Fruit fly (Drosophila melanogaster) whole organism, embryonic: ENCODE results near the gene Cat.

Source experiments
- Asciz ChIP-seq: fragments of 200-800 bp; sonication (Bioruptor generic); optimal IDR thresholded peaks from 2 replicates; lab custom pipeline; 2017; ENCODE audit warnings: missing biosample characterization, mild to moderate bottlenecking, missing genetic modification characterization, missing genetic modification reagents
- Bdp1 ChIP-seq: fragments of 200-800 bp; sonication (Bioruptor generic); optimal IDR thresholded peaks from 3 replicates; lab custom pipeline; 2016; ENCODE audit warnings: missing biosample characterization, missing genetic modification characterization
- Bgb ChIP-seq: fragments of 200-800 bp; sonication (Bioruptor generic); IDR thresholded peaks from 2 replicates; pipeline ENCODE4 v1.3.6; 2022; ENCODE audit warnings: missing biosample characterization, missing genetic modification characterization; ENCODE audit not compliant: partially characterized antibody
- CG11504 ChIP-seq: fragments of 200-800 bp; sonication (Bioruptor generic); optimal IDR thresholded peaks from 3 replicates; lab custom pipeline; 2019; ENCODE audit warnings: missing biosample characterization, mild to moderate bottlenecking, missing genetic modification characterization, moderate library complexity
- CG12071 ChIP-seq: fragments of 200-800 bp; sonication (Bioruptor generic); optimal IDR thresholded peaks from 3 replicates; lab custom pipeline; 2018; ENCODE audit warnings: missing biosample characterization, mild to moderate bottlenecking, missing genetic modification characterization
- CG12659 ChIP-seq: fragments of 200-800 bp; sonication (Bioruptor generic); optimal IDR thresholded peaks from 3 replicates; lab custom pipeline; 2017; ENCODE audit warnings: mild to moderate bottlenecking, missing biosample characterization, missing genetic modification reagents, missing genetic modification characterization
- CG12769 ChIP-seq: fragments of 200-800 bp; sonication (Bioruptor generic); optimal IDR thresholded peaks from 2 replicates; lab custom pipeline; 2019; ENCODE audit warnings: missing biosample characterization, mild to moderate bottlenecking, missing genetic modification characterization, moderate library complexity
- CG13287 ChIP-seq: fragments of 200-800 bp; sonication (Bioruptor generic); IDR thresholded peaks from 2 replicates; pipeline ENCODE4 v1.3.6; 2022; ENCODE audit warnings: missing biosample characterization, missing genetic modification characterization; ENCODE audit not compliant: partially characterized antibody
- CG14050 ChIP-seq: fragments of 200-800 bp; sonication (Bioruptor generic); IDR thresholded peaks from 3 replicates; pipeline ENCODE4 v1.3.6; 2022; ENCODE audit warnings: missing biosample characterization, missing genetic modification characterization
- CG16863 ChIP-seq: fragments of 200-800 bp; sonication (Bioruptor generic); optimal IDR thresholded peaks from 3 replicates; lab custom pipeline; 2016; ENCODE audit warnings: missing biosample characterization, missing genetic modification characterization
- CG17612 ChIP-seq: fragments of 200-800 bp; sonication (Bioruptor generic); IDR thresholded peaks from 2 replicates; pipeline ENCODE4 v1.3.6; 2022; ENCODE audit warnings: missing biosample characterization, missing genetic modification characterization
- CG1792 ChIP-seq: fragments of 200-800 bp; sonication (Bioruptor generic); optimal IDR thresholded peaks from 2 replicates; lab custom pipeline; 2016; ENCODE audit warnings: missing biosample characterization, missing genetic modification characterization
- CG3163 ChIP-seq: fragments of 200-800 bp; sonication (Bioruptor generic); optimal IDR thresholded peaks from 3 replicates; lab custom pipeline; 2016; ENCODE audit warnings: missing biosample characterization, missing genetic modification characterization
- CG33557 ChIP-seq: fragments of 200-800 bp; sonication (Bioruptor generic); optimal IDR thresholded peaks from 2 replicates; lab custom pipeline; 2019; ENCODE audit warnings: missing biosample characterization, mild to moderate bottlenecking, missing genetic modification characterization, moderate library complexity
- CG34376 ChIP-seq: fragments of 200-800 bp; sonication (Bioruptor generic); optimal IDR thresholded peaks from 2 replicates; lab custom pipeline; 2018; ENCODE audit warnings: missing biosample characterization, mild to moderate bottlenecking, missing genetic modification characterization
- CG4282 ChIP-seq: fragments of 200-800 bp; sonication (Bioruptor generic); optimal IDR thresholded peaks from 2 replicates; lab custom pipeline; 2016; ENCODE audit warnings: missing biosample characterization, missing genetic modification characterization
- CG6765 ChIP-seq: fragments of 200-800 bp; sonication (Bioruptor generic); optimal IDR thresholded peaks from 3 replicates; lab custom pipeline; 2017; ENCODE audit warnings: missing biosample characterization, mild to moderate bottlenecking, missing genetic modification characterization
- CG6813 ChIP-seq: fragments of 200-800 bp; sonication (Bioruptor generic); optimal IDR thresholded peaks from 2 replicates; lab custom pipeline; 2017; ENCODE audit warnings: missing biosample characterization, missing genetic modification characterization, mild to moderate bottlenecking, moderate library complexity, missing genetic modification reagents
- CG8290 ChIP-seq, 3 experiments: fragments of 200-800 bp; sonication (Bioruptor generic); optimal IDR thresholded peaks; 2 replicates each; lab custom pipeline; 2016 to 2019; ENCODE audit warnings: missing biosample characterization in 3 of 3, missing genetic modification characterization in 3 of 3, mild to moderate bottlenecking in 2 of 3, moderate library complexity in 1 of 3
- CTCF ChIP-seq: fragments of 200-800 bp; sonication (Bioruptor generic); optimal IDR thresholded peaks from 2 replicates; lab custom pipeline; 2017; ENCODE audit warnings: missing biosample characterization, mild to moderate bottlenecking, missing genetic modification characterization, moderate library complexity
- Dip3 ChIP-seq: fragments of 200-800 bp; sonication (Bioruptor generic); optimal IDR thresholded peaks from 3 replicates; lab custom pipeline; 2016; ENCODE audit warnings: missing biosample characterization, missing genetic modification characterization
- Drgx ChIP-seq: fragments of 200-800 bp; sonication (Bioruptor generic); IDR thresholded peaks from 2 replicates; pipeline ENCODE4 v1.3.6; 2022; ENCODE audit warnings: missing biosample characterization, missing genetic modification characterization
- E2f2 ChIP-seq: fragments of 200-800 bp; sonication (Bioruptor generic); IDR thresholded peaks from 2 replicates; pipeline ENCODE4 v1.3.6; 2022; ENCODE audit warnings: missing biosample characterization, missing genetic modification characterization
- ERR ChIP-seq: fragments of 200-800 bp; sonication (Bioruptor generic); optimal IDR thresholded peaks from 2 replicates; lab custom pipeline; 2016; ENCODE audit warnings: missing biosample characterization, missing genetic modification characterization
- GATAe ChIP-seq: fragments of 200-800 bp; sonication (Bioruptor generic); conservative IDR thresholded peaks from 2 replicates; pipeline ENCODE4 v1.3.6; 2022; ENCODE audit warnings: missing biosample characterization, missing genetic modification characterization
- HLH4C ChIP-seq: fragments of 200-800 bp; sonication (Bioruptor generic); IDR thresholded peaks from 3 replicates; pipeline ENCODE4 v1.3.6; 2022; ENCODE audit warnings: missing biosample characterization, missing genetic modification characterization; ENCODE audit not compliant: partially characterized antibody
- Hr78 ChIP-seq, 2 experiments: fragments of 200-800 bp in 1 of 2; fragments of >200 bp in 1 of 2; sonication (Bioruptor generic) in 1 of 2; optimal IDR thresholded peaks; 2 replicates each; lab custom pipeline; 2017 to 2019; ENCODE audit warnings: missing biosample characterization in 2 of 2, missing genetic modification characterization in 2 of 2, mild to moderate bottlenecking in 1 of 2, moderate library complexity in 1 of 2
- Med ChIP-seq: fragments of 200-800 bp; sonication (Bioruptor generic); peaks from one replicate; lab custom pipeline; 2016; ENCODE audit warnings: missing biosample characterization, missing genetic modification characterization, mild to moderate bottlenecking, inconsistent platforms, moderate library complexity
- Scr ChIP-seq: fragments of 200-800 bp; sonication (Bioruptor generic); IDR thresholded peaks from 2 replicates; pipeline ENCODE4 v1.3.6; 2022; ENCODE audit warnings: missing biosample characterization, missing genetic modification characterization; ENCODE audit not compliant: partially characterized antibody
- Sox102F ChIP-seq: fragments of 200-800 bp; sonication (Bioruptor generic); optimal IDR thresholded peaks from 2 replicates; lab custom pipeline; 2018; ENCODE audit warnings: missing biosample characterization, mild to moderate bottlenecking, missing genetic modification characterization, moderate library complexity
- Sry-β ChIP-seq: fragments of 200-800 bp; sonication (Bioruptor generic); optimal IDR thresholded peaks from 2 replicates; lab custom pipeline; 2018; ENCODE audit warnings: missing biosample characterization, mild to moderate bottlenecking, missing genetic modification characterization, moderate library complexity
- Trl ChIP-seq, 3 experiments: fragments of >200 bp in 2 of 3; fragments of 200-800 bp in 1 of 3; sonication (Bioruptor generic) in 1 of 3; optimal IDR thresholded peaks; 2 replicates in 1 of 3; 3 replicates in 2 of 3; lab custom pipeline; 2016 to 2017; ENCODE audit warnings: missing biosample characterization in 1 of 3, missing genetic modification characterization in 1 of 3
- cg ChIP-seq: fragments of 200-800 bp; sonication (Bioruptor generic); optimal IDR thresholded peaks from 3 replicates; lab custom pipeline; 2019; ENCODE audit warnings: missing biosample characterization, mild to moderate bottlenecking, missing genetic modification characterization, moderate library complexity
- ci ChIP-seq: fragments of 200-800 bp; sonication (Bioruptor generic); IDR thresholded peaks from 3 replicates; pipeline ENCODE4 v1.3.6; 2022; ENCODE audit warnings: missing biosample characterization, missing genetic modification characterization
- crp ChIP-seq, 2 experiments: fragments of 200-800 bp; sonication (Bioruptor generic); optimal IDR thresholded peaks; 2 replicates in 1 of 2; 3 replicates in 1 of 2; lab custom pipeline; 2017; ENCODE audit warnings: missing biosample characterization in 2 of 2, missing genetic modification characterization in 2 of 2, mild to moderate bottlenecking in 1 of 2, moderate library complexity in 1 of 2
- danr ChIP-seq: fragments of 200-800 bp; sonication (Bioruptor generic); IDR thresholded peaks from 2 replicates; pipeline ENCODE4 v1.3.6; 2022; ENCODE audit warnings: missing biosample characterization, missing genetic modification characterization
- dysf ChIP-seq: fragments of 200-800 bp; sonication (Bioruptor generic); IDR thresholded peaks from 3 replicates; pipeline ENCODE4 v1.3.6; 2022; ENCODE audit warnings: missing biosample characterization, missing genetic modification characterization
- gem ChIP-seq: fragments of 200-800 bp; sonication (Bioruptor generic); optimal IDR thresholded peaks from 2 replicates; lab custom pipeline; 2019; ENCODE audit warnings: missing biosample characterization, mild to moderate bottlenecking, missing genetic modification characterization, moderate library complexity
- grau ChIP-seq: fragments of 200-800 bp; optimal IDR thresholded peaks from 3 replicates; lab custom pipeline; 2019; ENCODE audit warnings: missing biosample characterization, mild to moderate bottlenecking, missing genetic modification characterization, moderate library complexity
- gro ChIP-seq: fragments of 200-800 bp; sonication (Bioruptor generic); optimal IDR thresholded peaks from 2 replicates; lab custom pipeline; 2016; ENCODE audit warnings: missing biosample characterization, missing genetic modification characterization
- mirr ChIP-seq: fragments of 200-800 bp; sonication (Bioruptor generic); optimal IDR thresholded peaks from 3 replicates; lab custom pipeline; 2018; ENCODE audit warnings: missing biosample characterization, mild to moderate bottlenecking, missing genetic modification characterization
- onecut ChIP-seq: fragments of 200-800 bp; sonication (Bioruptor generic); IDR thresholded peaks from 2 replicates; pipeline ENCODE4 v1.3.6; 2022; ENCODE audit warnings: missing biosample characterization, missing genetic modification characterization
- pfk ChIP-seq: fragments of 200-800 bp; sonication (Bioruptor generic); optimal IDR thresholded peaks from 2 replicates; lab custom pipeline; 2018; ENCODE audit warnings: missing biosample characterization, mild to moderate bottlenecking, missing genetic modification characterization, moderate library complexity
- sim ChIP-seq: fragments of 200-800 bp; sonication (Bioruptor generic); IDR thresholded peaks from 2 replicates; pipeline ENCODE4 v1.3.6; 2022; ENCODE audit warnings: missing biosample characterization, missing genetic modification characterization
- slbo ChIP-seq: fragments of 200-800 bp; sonication (Bioruptor generic); IDR thresholded peaks from 2 replicates; pipeline ENCODE4 v1.3.6; 2022; ENCODE audit warnings: missing biosample characterization, missing genetic modification characterization
- so ChIP-seq: fragments of 200-800 bp; sonication (Bioruptor generic); IDR thresholded peaks from 3 replicates; pipeline ENCODE4 v1.3.6; 2022; ENCODE audit warnings: missing biosample characterization, missing genetic modification characterization
- sug ChIP-seq: fragments of 200-800 bp; optimal IDR thresholded peaks from 2 replicates; lab custom pipeline; 2019; ENCODE audit warnings: missing biosample characterization, mild to moderate bottlenecking, missing genetic modification characterization, moderate library complexity
- tap ChIP-seq: fragments of 200-800 bp; optimal IDR thresholded peaks from 3 replicates; lab custom pipeline; 2019; ENCODE audit warnings: missing biosample characterization, mild to moderate bottlenecking, missing genetic modification characterization, moderate library complexity
- wdn ChIP-seq: fragments of 200-800 bp; sonication (Bioruptor generic); IDR thresholded peaks from 2 replicates; pipeline ENCODE4 v1.3.6; 2022; ENCODE audit warnings: missing biosample characterization, missing genetic modification characterization
- yki ChIP-seq: fragments of >200 bp; optimal IDR thresholded peaks from 3 replicates; lab custom pipeline; 2018

The Cat gene

dm6 chr3L:18846272-18846741, 23.9 kb downstream of the Cat start (continued):
- peak; percentile 78 to 96 for TF ChIP-seq Trl (optimal IDR thresholded peaks at IDR 0.05; lab: Kevin White, UChicago)
- no peak for TF ChIP-seq Trl (GFP tag; optimal IDR thresholded peaks at IDR 0.05; lab: Kevin White, UChicago)
- no peak for TF ChIP-seq Dip3 (GFP tag; lab: Kevin White, UChicago)
- TF ChIP-seq CG1792 (GFP tag; lab: Kevin White, UChicago), result no peak
- peak; percentile 45 for TF ChIP-seq cg
- TF ChIP-seq HLH4C (GFP tag; lab: Robert Waterston, UW), result no peak
- TF ChIP-seq CG4282 (GFP tag; lab: Kevin White, UChicago), result no peak
- TF ChIP-seq gro (GFP tag; lab: Kevin White, UChicago), result no peak
- peak in 1 of 2 experiments; percentile 22 for TF ChIP-seq Hr78 (GFP tag; optimal IDR thresholded peaks at IDR 0.05; lab: Kevin White, UChicago)
- TF ChIP-seq CG6813 (GFP tag; lab: Kevin White, UChicago), result peak; percentile 53
- peak; percentile 10 for TF ChIP-seq CG34376 (GFP tag; lab: Kevin White, UChicago)
- TF ChIP-seq CG11504 (tag; lab: Kevin White, UChicago), result peak; percentile 14
- peak; percentile 56 for TF ChIP-seq CG3163 (GFP tag; lab: Kevin White, UChicago)
- peak; percentile 45 for TF ChIP-seq mirr (GFP tag; lab: Kevin White, UChicago)
- no peak for TF ChIP-seq onecut
- TF ChIP-seq danr (GFP tag; lab: Robert Waterston, UW), result no peak
- TF ChIP-seq tap (tag; lab: Kevin White, UChicago), result peak; percentile 10
- peak; percentile 36; the same call in 1 of the 2 replicates for TF ChIP-seq Scr
- TF ChIP-seq GATAe, result no peak
- TF ChIP-seq Sry-β (GFP tag; lab: Kevin White, UChicago), result no peak
- TF ChIP-seq ci (GFP tag; lab: Robert Waterston, UW), result no peak
- TF ChIP-seq Bdp1 (GFP tag; lab: Kevin White, UChicago), result no peak
- no peak for TF ChIP-seq CG8290 (GFP tag; optimal IDR thresholded peaks at IDR 0.05; lab: Kevin White, UChicago)
- TF ChIP-seq CG8290 (tag; optimal IDR thresholded peaks at IDR 0.05; lab: Kevin White, UChicago), result no peak
- TF ChIP-seq CTCF, result peak; percentile 80
- peak; percentile 3 for TF ChIP-seq CG12071
- peak; percentile 35 for TF ChIP-seq CG12769 (tag; lab: Kevin White, UChicago)
- no peak for TF ChIP-seq CG6765 (GFP tag; lab: Kevin White, UChicago)
- no peak for TF ChIP-seq grau (tag; lab: Kevin White, UChicago)
- no peak for TF ChIP-seq wdn (GFP tag; lab: Robert Waterston, UW)
- no peak for TF ChIP-seq dysf (GFP tag; lab: Robert Waterston, UW)
- no peak for TF ChIP-seq crp (GFP tag; optimal IDR thresholded peaks at IDR 0.05; lab: Kevin White, UChicago)
- TF ChIP-seq CG33557 (GFP tag; lab: Kevin White, UChicago), result no peak
- TF ChIP-seq Bgb, result peak; percentile 9; the same call in 1 of the 2 replicates
- peak; percentile 20 for TF ChIP-seq sug (tag; lab: Kevin White, UChicago)
- no peak for TF ChIP-seq slbo (GFP tag; lab: Robert Waterston, UW)
- no peak for TF ChIP-seq E2f2 (GFP tag; lab: Robert Waterston, UW)
- TF ChIP-seq pfk (GFP tag; lab: Kevin White, UChicago), result no peak
- TF ChIP-seq so (GFP tag; lab: Robert Waterston, UW), result no peak
- no peak for TF ChIP-seq CG17612 (GFP tag; lab: Robert Waterston, UW)
- TF ChIP-seq sim (GFP tag; lab: Robert Waterston, UW), result no peak
- no peak for TF ChIP-seq ERR (GFP tag; lab: Kevin White, UChicago)
- TF ChIP-seq CG12659 (GFP tag; lab: Kevin White, UChicago), result no peak
- peak; percentile 2 for TF ChIP-seq gem
- TF ChIP-seq CG13287, result peak; percentile 34; the same call in 1 of the 2 replicates
- TF ChIP-seq Drgx (GFP tag; lab: Robert Waterston, UW), result no peak
- TF ChIP-seq yki, result peak; percentile 40
- TF ChIP-seq Asciz (GFP tag; lab: Kevin White, UChicago), result peak; percentile 3
- no peak for TF ChIP-seq CG14050
- TF ChIP-seq Med (GFP tag; lab: Kevin White, UChicago), result peak; percentile 11
- no peak for TF ChIP-seq CG16863 (GFP tag; lab: Kevin White, UChicago)
- TF ChIP-seq Sox102F, result no peak
